Fruit fly (Drosophila melanogaster) whole organism, prepupa: ENCODE data around the gene CG14561.

Experiments
- Gug ChIP-seq: fragments of 200-800 bp; sonication (Bioruptor generic); IDR thresholded peaks from 2 replicates; pipeline ENCODE4 v1.3.6; 2022; ENCODE audit warnings: missing biosample characterization, missing genetic modification characterization
- Hr38 ChIP-seq: sonication (Bioruptor generic); optimal IDR thresholded peaks from 2 replicates; lab custom pipeline; 2016; ENCODE audit warnings: missing biosample characterization, missing genetic modification characterization
- OdsH ChIP-seq: fragments of 200-800 bp; sonication (Bioruptor generic); optimal IDR thresholded peaks from 3 replicates; lab custom pipeline; 2016; ENCODE audit warnings: missing biosample characterization, missing genetic modification characterization
- fd85E ChIP-seq: fragments of 200-800 bp; sonication (Bioruptor generic); optimal IDR thresholded peaks from 3 replicates; lab custom pipeline; 2016; ENCODE audit warnings: missing biosample characterization, missing genetic modification characterization
- fkh ChIP-seq: fragments of 200-800 bp; sonication (Bioruptor generic); optimal IDR thresholded peaks from 3 replicates; lab custom pipeline; 2017; ENCODE audit warnings: missing biosample characterization, mild to moderate bottlenecking, missing genetic modification characterization, moderate library complexity

DNA sequence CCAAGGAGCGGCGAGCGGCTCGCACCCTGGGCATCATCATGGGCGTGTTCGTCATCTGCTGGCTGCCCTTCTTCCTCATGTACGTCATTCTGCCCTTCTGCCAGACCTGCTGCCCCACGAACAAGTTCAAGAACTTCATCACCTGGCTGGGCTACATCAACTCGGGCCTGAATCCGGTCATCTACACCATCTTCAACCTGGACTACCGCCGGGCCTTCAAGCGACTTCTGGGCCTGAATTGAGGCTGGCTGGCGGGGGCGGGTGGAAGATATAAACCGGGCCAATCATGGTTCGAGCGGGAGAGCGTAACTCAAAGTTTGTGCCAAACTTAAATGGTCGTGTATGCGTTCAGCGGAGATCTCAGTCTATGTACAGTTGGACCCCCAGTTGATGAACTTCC, 1.9 kb upstream of the CG14561 start:
- TF ChIP-seq Gug: no peak
- no peak for TF ChIP-seq fd85E (GFP tag; lab: Kevin White, UChicago)
- TF ChIP-seq Hr38 (GFP tag; lab: Kevin White, UChicago): no peak
- TF ChIP-seq fkh (GFP tag; lab: Kevin White, UChicago): no peak
- TF ChIP-seq OdsH (GFP tag; lab: Kevin White, UChicago): no peak
